Worm (Caenorhabditis elegans) whole organism, mixed stage, embryonic: ENCODE data around the gene T06E8.2.

Source experiments
- ces-1 ChIP-seq: fragments of 150-350 bp; optimal IDR thresholded peaks from 2 replicates; lab custom pipeline; 2014; ENCODE audit warnings: missing biosample characterization, missing genetic modification reagents, missing genetic modification characterization
- nhr-76 ChIP-seq: sonication (generic microtip); optimal IDR thresholded peaks from 2 replicates; lab custom pipeline; 2017; ENCODE audit warnings: missing biosample characterization, missing genetic modification characterization
- pha-4 ChIP-seq: fragments of 150-350 bp; optimal IDR thresholded peaks from 2 replicates; lab custom pipeline; 2018; ENCODE audit warnings: missing biosample characterization, missing genetic modification reagents, missing genetic modification characterization

DNA sequence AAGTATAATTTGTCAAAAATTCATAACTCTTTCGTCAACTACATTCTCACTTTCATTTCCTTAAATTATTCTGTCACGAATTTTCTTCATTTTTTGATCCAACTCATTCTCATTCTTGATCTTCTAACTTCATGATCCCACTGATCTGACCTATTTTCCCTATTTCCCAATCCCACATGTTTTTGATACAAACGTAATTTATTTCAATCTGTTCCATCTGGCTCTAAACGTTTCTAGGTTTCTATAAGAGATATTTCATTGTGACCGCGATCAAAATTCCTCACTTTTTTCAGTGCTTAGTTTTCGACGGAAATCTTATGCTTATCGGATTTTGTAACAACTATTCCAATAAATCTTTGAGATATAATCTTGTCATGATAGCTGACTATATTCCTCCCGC, 29.5 kb upstream of the T06E8.2 start:
- TF ChIP-seq pha-4 (tag; lab: Kevin White, UChicago) (no peak), nhr-76 (no peak), ces-1 (no peak)
